Fruit fly (Drosophila melanogaster) whole organism, pupa: ENCODE data around the gene dsh.

Source experiments
- CG10348 ChIP-seq: fragments of 200-800 bp; sonication (Bioruptor generic); IDR thresholded peaks from 2 replicates; pipeline ENCODE4 v1.3.6; 2022; ENCODE audit warnings: missing biosample characterization, missing genetic modification characterization
- CG12605 ChIP-seq: fragments of 200-800 bp; sonication (Bioruptor generic); IDR thresholded peaks from 2 replicates; pipeline ENCODE4 v1.3.6; 2022; ENCODE audit warnings: missing biosample characterization, missing genetic modification characterization
- CG13204 ChIP-seq: fragments of 200-800 bp; sonication (Bioruptor generic); optimal IDR thresholded peaks from 2 replicates; lab custom pipeline; 2018; ENCODE audit warnings: missing biosample characterization, mild to moderate bottlenecking, missing genetic modification characterization, moderate library complexity
- CG14655 ChIP-seq: fragments of 200-800 bp; sonication (Bioruptor generic); optimal IDR thresholded peaks from 3 replicates; lab custom pipeline; 2017; ENCODE audit warnings: mild to moderate bottlenecking, missing biosample characterization, missing genetic modification reagents, missing genetic modification characterization
- CG15710 ChIP-seq: fragments of 200-800 bp; sonication (Bioruptor generic); optimal IDR thresholded peaks from 2 replicates; lab custom pipeline; 2018; ENCODE audit warnings: missing biosample characterization, mild to moderate bottlenecking, missing genetic modification characterization, moderate library complexity
- CG17806 ChIP-seq: fragments of 200-800 bp; sonication (Bioruptor generic); optimal IDR thresholded peaks from 2 replicates; lab custom pipeline; 2018; ENCODE audit warnings: missing biosample characterization, mild to moderate bottlenecking, missing genetic modification characterization, moderate library complexity
- CG32121 ChIP-seq: fragments of 200-800 bp; sonication (Bioruptor generic); IDR thresholded peaks from 2 replicates; pipeline ENCODE4 v1.3.6; 2022; ENCODE audit warnings: missing biosample characterization, missing genetic modification characterization
- CG34367 ChIP-seq: fragments of 200-800 bp; sonication (Bioruptor generic); optimal IDR thresholded peaks from 2 replicates; lab custom pipeline; 2018; ENCODE audit warnings: missing biosample characterization, mild to moderate bottlenecking, missing genetic modification characterization
- CG4496 ChIP-seq: fragments of 200-800 bp; sonication (Bioruptor generic); IDR thresholded peaks from 3 replicates; pipeline ENCODE4 v1.3.6; 2022; ENCODE audit warnings: missing biosample characterization, missing genetic modification characterization
- CG8159 ChIP-seq: fragments of 200-800 bp; sonication (Bioruptor generic); optimal IDR thresholded peaks from 3 replicates; lab custom pipeline; 2018; ENCODE audit warnings: missing biosample characterization, mild to moderate bottlenecking, missing genetic modification characterization, moderate library complexity
- CG8301 ChIP-seq: fragments of 200-800 bp; sonication (Bioruptor generic); optimal IDR thresholded peaks from 2 replicates; lab custom pipeline; 2018; ENCODE audit warnings: missing biosample characterization, mild to moderate bottlenecking, missing genetic modification characterization
- CG9948 ChIP-seq: fragments of 200-800 bp; sonication (Bioruptor generic); optimal IDR thresholded peaks from 2 replicates; lab custom pipeline; 2018; ENCODE audit warnings: missing biosample characterization, mild to moderate bottlenecking, missing genetic modification characterization, moderate library complexity
- D1 ChIP-seq: fragments of 200-800 bp; sonication (Bioruptor generic); optimal IDR thresholded peaks from 2 replicates; lab custom pipeline; 2018; ENCODE audit warnings: missing biosample characterization, mild to moderate bottlenecking, missing genetic modification characterization, moderate library complexity
- EcR ChIP-seq: fragments of 200-800 bp; sonication (Bioruptor generic); optimal IDR thresholded peaks from 3 replicates; lab custom pipeline; 2019; ENCODE audit warnings: missing biosample characterization, missing genetic modification characterization, mild to moderate bottlenecking, moderate library complexity, missing genetic modification reagents
- Ets98B ChIP-seq: fragments of 200-800 bp; sonication (Bioruptor generic); IDR thresholded peaks from 2 replicates; pipeline ENCODE4 v1.3.6; 2022; ENCODE audit warnings: missing biosample characterization, missing genetic modification characterization
- Pif1A ChIP-seq: fragments of 200-800 bp; sonication (Bioruptor generic); optimal IDR thresholded peaks from 3 replicates; lab custom pipeline; 2016; ENCODE audit warnings: missing biosample characterization, missing genetic modification characterization
- Pif1B ChIP-seq: fragments of 200-800 bp; sonication (Bioruptor generic); optimal IDR thresholded peaks from 3 replicates; lab custom pipeline; 2016; ENCODE audit warnings: missing biosample characterization, missing genetic modification characterization
- Snoo ChIP-seq: fragments of 200-800 bp; sonication (Bioruptor generic); optimal IDR thresholded peaks from 3 replicates; lab custom pipeline; 2017; ENCODE audit warnings: missing biosample characterization, mild to moderate bottlenecking, missing genetic modification characterization, inconsistent platforms
- fd96Ca ChIP-seq: fragments of 200-800 bp; sonication (Bioruptor generic); IDR thresholded peaks from 3 replicates; pipeline ENCODE4 v1.3.6; 2022; ENCODE audit warnings: missing biosample characterization, missing genetic modification characterization
- gl ChIP-seq: fragments of 200-800 bp; sonication (Bioruptor generic); optimal IDR thresholded peaks from 2 replicates; lab custom pipeline; 2018; ENCODE audit warnings: missing biosample characterization, mild to moderate bottlenecking, missing genetic modification characterization
- rn ChIP-seq: fragments of 200-800 bp; sonication (Bioruptor generic); IDR thresholded peaks from 2 replicates; pipeline ENCODE4 v1.3.6; 2022; ENCODE audit warnings: missing biosample characterization, missing genetic modification characterization

Gene dsh

dm6 chrX:11389494-11390447 is 34.1 kb downstream of the dsh start:
- TF ChIP-seq CG8301 (no peak), CG10348 (GFP tag; lab: Robert Waterston, UW) (no peak), Ets98B (GFP tag; lab: Robert Waterston, UW) (no peak; the same call in 1 of the 2 replicates), CG34367 (peak; percentile 1), D1 (tag; lab: Kevin White, UChicago) (peak; percentile 11), Snoo (no peak), CG15710 (no peak), fd96Ca (no peak; the same call in 2 of the 3 replicates), CG12605 (GFP tag; lab: Robert Waterston, UW) (peak; percentile 68), rn (GFP tag; lab: Robert Waterston, UW) (no peak), CG13204 (GFP tag; lab: Kevin White, UChicago) (peak; percentile 71), EcR (peak; percentile 34), CG9948 (no peak), CG4496 (peak; percentile 57; the same call in 2 of the 3 replicates), CG17806 (tag; lab: Kevin White, UChicago) (no peak), Pif1A (no peak), CG8159 (tag; lab: Kevin White, UChicago) (no peak), Pif1B (peak; percentile 3), CG14655 (GFP tag; lab: Kevin White, UChicago) (no peak), gl (tag; lab: Kevin White, UChicago) (no peak), CG32121 (GFP tag; lab: Robert Waterston, UW) (no peak)

- TF ChIP-seq rn (GFP tag; lab: Robert Waterston, UW) (peak; percentile 78), gl (tag; lab: Kevin White, UChicago) (no peak), CG8301 (peak; percentile 81), CG32121 (GFP tag; lab: Robert Waterston, UW) (peak; percentile 88), CG17806 (tag; lab: Kevin White, UChicago) (peak; percentile 46), CG8159 (tag; lab: Kevin White, UChicago) (peak; percentile 50), D1 (tag; lab: Kevin White, UChicago) (no peak), CG34367 (peak; percentile 38), CG13204 (GFP tag; lab: Kevin White, UChicago) (no peak), CG10348 (GFP tag; lab: Robert Waterston, UW) (peak; percentile 74), CG4496 (peak; percentile 94), fd96Ca (peak; percentile 95), Snoo (peak; percentile 19), Ets98B (GFP tag; lab: Robert Waterston, UW) (peak; percentile 93), Pif1B (peak; percentile 69), EcR (no peak), CG9948 (peak; percentile 60), CG15710 (peak; percentile 43), Pif1A (peak; percentile 58), CG14655 (GFP tag; lab: Kevin White, UChicago) (peak; percentile 89), CG12605 (GFP tag; lab: Robert Waterston, UW) (peak; percentile 77)
These were observed 35.1 kb downstream of the dsh start for dm6 chrX:11390625-11391363.

dm6 chrX:11391364-11391915 is 35.8 kb downstream of the dsh start:
- no peak for TF ChIP-seq CG9948
- TF ChIP-seq fd96Ca = 0 out of 3 replicates have a peak, but pooled peaks have one; percentile 7

DNA sequence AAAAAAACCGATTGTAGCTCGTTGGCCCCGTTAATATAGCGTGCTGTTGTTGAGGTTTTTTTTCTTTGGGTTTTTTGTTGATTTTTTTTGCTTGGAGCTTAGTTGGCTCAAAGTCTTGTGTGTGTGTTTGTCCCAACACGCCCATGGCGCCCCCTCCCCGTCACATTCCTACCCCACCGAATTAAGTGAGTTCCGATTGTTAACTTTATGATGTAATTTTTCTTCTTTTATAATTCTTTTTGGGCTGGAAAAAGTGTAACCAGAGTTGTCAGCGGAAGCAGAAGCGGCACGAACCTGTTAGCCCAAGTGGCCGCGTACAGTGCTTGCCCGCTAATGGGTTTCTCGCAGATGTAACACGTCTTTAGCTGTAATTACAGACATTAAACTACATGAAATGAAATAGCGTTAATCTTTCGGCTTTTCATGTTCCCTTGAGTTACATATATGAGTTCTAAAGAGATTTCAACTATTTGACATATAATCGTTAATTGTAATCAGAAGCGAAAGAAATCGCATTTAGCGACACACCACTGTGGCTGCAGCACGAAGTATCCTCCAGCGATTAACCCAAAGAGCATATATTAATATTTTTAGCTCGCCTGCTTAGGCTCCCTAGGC is 37.4 kb downstream of the dsh start:
- TF ChIP-seq CG13204 (GFP tag; lab: Kevin White, UChicago) = no peak
- TF ChIP-seq CG32121 (GFP tag; lab: Robert Waterston, UW) = peak; percentile 50; the same call in 1 of the 2 replicates
- TF ChIP-seq CG34367 = no peak
- TF ChIP-seq Pif1B = no peak
- TF ChIP-seq CG17806 (tag; lab: Kevin White, UChicago) = no peak
- no peak for TF ChIP-seq CG9948
- TF ChIP-seq CG10348 (GFP tag; lab: Robert Waterston, UW) = no peak
- no peak for TF ChIP-seq EcR
- TF ChIP-seq CG8159 (tag; lab: Kevin White, UChicago) = no peak
- no peak for TF ChIP-seq rn (GFP tag; lab: Robert Waterston, UW)
- 0 out of 3 replicates have a peak, but pooled peaks have one; percentile 11 for TF ChIP-seq CG4496
- TF ChIP-seq fd96Ca = no peak
- TF ChIP-seq Ets98B (GFP tag; lab: Robert Waterston, UW) = no peak
- no peak for TF ChIP-seq gl (tag; lab: Kevin White, UChicago)

- no peak for TF ChIP-seq D1 (tag; lab: Kevin White, UChicago)
- no peak for TF ChIP-seq rn (GFP tag; lab: Robert Waterston, UW)
- TF ChIP-seq CG8159 (tag; lab: Kevin White, UChicago) = no peak
- no peak for TF ChIP-seq CG9948
- TF ChIP-seq Pif1B = no peak
- TF ChIP-seq, all 21 proteins: peak for 0
These were observed 48.6 kb downstream of the dsh start for dm6 chrX:11404247-11404646.
